Fruit fly (Drosophila melanogaster): ENCODE measurements around the gene arm.

The arm gene

DNA sequence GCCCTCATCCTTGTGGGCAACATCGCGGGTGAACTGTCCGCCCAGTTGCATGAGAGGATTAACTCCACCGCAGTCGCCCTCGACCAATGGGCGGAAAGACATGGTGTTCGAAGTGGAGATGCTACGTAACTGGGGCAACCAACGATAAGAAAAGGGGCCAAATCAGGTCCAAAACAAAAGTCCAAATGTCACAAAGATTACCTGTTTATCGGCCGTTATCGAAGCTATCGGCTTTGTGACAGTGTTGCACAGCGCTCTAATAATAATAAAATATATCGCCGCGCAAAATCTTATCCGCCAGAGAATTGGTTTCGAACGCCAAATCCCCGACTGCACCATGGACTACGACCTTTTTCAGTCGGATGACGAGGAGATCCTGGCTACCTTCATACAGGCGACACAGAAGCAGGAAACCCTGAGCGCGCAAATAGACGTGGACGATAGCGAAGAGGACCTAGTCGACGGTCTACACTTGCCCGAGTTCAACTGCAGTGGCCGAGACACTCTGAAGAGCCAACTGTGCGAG lies 31.8 kb downstream of the arm start, which contains the start of the genes CG14803 and Pex5:
CG14803 (plus strand) TSS at position 285 of the 526 bp plus-strand sequence.
Pex5 (minus strand) TSS at position 476 of the 526 bp plus-strand sequence.
- TF ChIP-seq kay (GFP tag; ENCODE audit: borderline replicate concordance): no peak
- TF ChIP-seq CG5204 (GFP tag; optimal IDR thresholded peaks at IDR 0.05): no peak
- peak; percentile 21 for TF ChIP-seq CG11617 (GFP tag; optimal IDR thresholded peaks at IDR 0.05)
- no peak for TF ChIP-seq ovo (GFP tag; optimal IDR thresholded peaks at IDR 0.05)
- TF ChIP-seq cnc (optimal IDR thresholded peaks at IDR 0.05): no peak
- no peak for TF ChIP-seq Clk (GFP tag; optimal IDR thresholded peaks at IDR 0.05)
- TF ChIP-seq cic (GFP tag; optimal IDR thresholded peaks at IDR 0.05): no peak
- peak; percentile 63 for TF ChIP-seq CG12768 (GFP tag; optimal IDR thresholded peaks at IDR 0.05)
- no peak for TF ChIP-seq Hr96 (GFP tag; optimal IDR thresholded peaks at IDR 0.05)
- TF ChIP-seq Crg-1 (GFP tag; optimal IDR thresholded peaks at IDR 0.05): peak; percentile 24
- no peak for TF ChIP-seq CG7045 (GFP tag; optimal IDR thresholded peaks at IDR 0.05)
- peak; percentile 56 for TF ChIP-seq CG1620 (GFP tag; optimal IDR thresholded peaks at IDR 0.05)
- peak; percentile 55 for TF ChIP-seq CG7101 (tag; optimal IDR thresholded peaks at IDR 0.05)
- no peak for TF ChIP-seq tj (GFP tag; optimal IDR thresholded peaks at IDR 0.05)
- TF ChIP-seq CG14711 (tag; optimal IDR thresholded peaks at IDR 0.05): no peak
- peak; percentile 63 for TF ChIP-seq bab1 (GFP tag; optimal IDR thresholded peaks at IDR 0.05)
- TF ChIP-seq pad (GFP tag; optimal IDR thresholded peaks at IDR 0.05): peak; percentile 47
- TF ChIP-seq toe (GFP tag; optimal IDR thresholded peaks at IDR 0.05): no peak
- no peak for TF ChIP-seq CG33017 (tag; optimal IDR thresholded peaks at IDR 0.05)
- TF ChIP-seq Mnt (GFP tag; optimal IDR thresholded peaks at IDR 0.05): peak; percentile 48

DNA sequence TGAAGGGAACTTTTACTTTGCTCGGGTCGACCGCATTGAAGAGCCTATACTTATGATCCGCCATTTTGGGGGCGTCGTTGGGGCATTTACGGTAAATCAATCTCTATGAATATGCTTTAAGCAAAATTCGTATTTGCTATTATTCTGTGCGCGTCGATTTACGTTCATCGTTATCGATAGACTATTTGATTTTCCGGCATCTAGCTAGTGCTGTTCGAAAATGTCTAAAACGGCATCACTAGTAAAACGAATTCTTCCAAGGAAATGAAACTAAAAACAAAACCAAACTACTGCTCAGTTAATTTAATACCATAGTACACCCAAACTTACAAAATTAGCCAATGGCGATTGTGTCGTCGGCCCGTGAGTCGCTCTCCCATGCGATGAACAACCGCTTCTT lies 34.8 kb downstream of the arm start, which contains the start of the genes Gcna and MED18:
Gcna (minus strand) TSS at position 163 of the 400 bp plus-strand sequence.
MED18 (plus strand) TSS at position 237 of the 400 bp plus-strand sequence.
- no peak for TF ChIP-seq CG1620 (GFP tag; optimal IDR thresholded peaks at IDR 0.05)
- no peak for TF ChIP-seq Mnt (GFP tag; optimal IDR thresholded peaks at IDR 0.05)
- TF ChIP-seq CG14711 (tag; optimal IDR thresholded peaks at IDR 0.05): no peak
- no peak for TF ChIP-seq CG11617 (GFP tag; optimal IDR thresholded peaks at IDR 0.05)
- no peak for TF ChIP-seq toe (GFP tag; optimal IDR thresholded peaks at IDR 0.05)
- TF ChIP-seq ovo (GFP tag; optimal IDR thresholded peaks at IDR 0.05): peak; percentile 10
- peak; percentile 28 for TF ChIP-seq bab1 (GFP tag; optimal IDR thresholded peaks at IDR 0.05)

DNA sequence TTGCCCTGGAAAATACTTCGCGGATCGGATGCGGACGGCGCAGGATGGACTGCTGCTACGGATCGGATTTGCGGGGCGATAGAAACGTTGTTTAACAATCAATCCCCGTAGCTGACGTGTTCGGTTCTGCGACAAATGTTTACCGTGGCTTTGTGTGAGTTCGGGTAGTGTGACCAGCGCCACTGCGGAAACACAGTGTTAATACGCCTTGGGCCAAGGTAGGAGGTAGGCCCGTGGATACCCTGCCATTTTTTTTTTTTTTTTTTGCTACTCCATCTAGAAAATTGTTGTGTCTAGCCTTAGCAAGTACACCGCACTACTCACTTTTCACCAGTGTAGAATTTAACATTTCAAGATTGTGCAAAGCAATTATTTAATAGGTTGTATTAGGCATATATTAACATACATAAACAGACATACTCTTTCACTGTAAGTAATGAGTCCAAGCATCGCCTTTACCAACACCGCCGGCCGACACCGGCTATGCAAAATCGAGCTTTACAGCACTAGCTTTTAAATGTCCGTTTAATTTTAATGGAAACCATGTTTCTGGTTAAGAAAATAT lies 38.7 kb downstream of the arm start, which contains the start of gene deltaCOP:
deltaCOP (minus strand) TSS at position 171 of the 565 bp plus-strand sequence.
- TF ChIP-seq pad (GFP tag; optimal IDR thresholded peaks at IDR 0.05) (peak; percentile 82), Hr96 (GFP tag; optimal IDR thresholded peaks at IDR 0.05) (no peak), CG7101 (tag; optimal IDR thresholded peaks at IDR 0.05) (peak; percentile 86), CG12768 (GFP tag; optimal IDR thresholded peaks at IDR 0.05) (peak; percentile 71), Mnt (GFP tag; optimal IDR thresholded peaks at IDR 0.05) (peak; percentile 90), CG1620 (GFP tag; optimal IDR thresholded peaks at IDR 0.05) (peak; percentile 94), kay (GFP tag; ENCODE audit: borderline replicate concordance) (no peak), toe (GFP tag; optimal IDR thresholded peaks at IDR 0.05) (no peak), tj (GFP tag; optimal IDR thresholded peaks at IDR 0.05) (peak; percentile 67), CG11617 (GFP tag; optimal IDR thresholded peaks at IDR 0.05) (peak; percentile 88), Crg-1 (GFP tag; optimal IDR thresholded peaks at IDR 0.05) (peak; percentile 96), cnc (optimal IDR thresholded peaks at IDR 0.05) (no peak), cic (GFP tag; optimal IDR thresholded peaks at IDR 0.05) (peak; percentile 35), Clk (GFP tag; optimal IDR thresholded peaks at IDR 0.05) (peak; percentile 6), ovo (GFP tag; optimal IDR thresholded peaks at IDR 0.05) (peak; percentile 88), CG7045 (GFP tag; optimal IDR thresholded peaks at IDR 0.05) (peak; percentile 53), CG33017 (tag; optimal IDR thresholded peaks at IDR 0.05) (peak; percentile 61), CG5204 (GFP tag; optimal IDR thresholded peaks at IDR 0.05) (no peak), CG14711 (tag; optimal IDR thresholded peaks at IDR 0.05) (peak; percentile 65), bab1 (GFP tag; optimal IDR thresholded peaks at IDR 0.05) (peak; percentile 75)

DNA sequence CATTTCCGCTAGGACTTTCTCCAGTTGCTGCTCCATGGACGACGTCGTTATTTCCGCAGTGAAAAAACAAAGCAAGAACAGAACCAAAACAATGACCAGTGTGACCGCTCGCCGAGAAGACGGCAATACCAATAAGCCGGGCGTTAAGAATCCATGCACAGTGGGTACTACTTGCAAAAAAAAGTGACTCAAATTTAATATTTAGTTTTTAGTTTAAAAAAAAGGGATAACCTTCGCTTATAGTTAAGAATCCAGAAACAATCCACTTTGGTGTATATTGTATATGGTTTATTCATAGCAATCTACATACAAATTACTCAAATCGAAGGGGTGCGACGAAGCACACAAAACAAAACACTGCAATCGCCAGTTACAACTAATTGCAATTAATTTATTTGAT lies 41.6 kb downstream of the arm start, which contains the start of gene Lamtor5:
Lamtor5 (minus strand) TSS at position 105 of the 400 bp plus-strand sequence.
- TF ChIP-seq CG7045 (GFP tag; optimal IDR thresholded peaks at IDR 0.05): peak; percentile 22
- peak; percentile 21 for TF ChIP-seq pad (GFP tag; optimal IDR thresholded peaks at IDR 0.05)
- TF ChIP-seq toe (GFP tag; optimal IDR thresholded peaks at IDR 0.05): no peak
- peak; percentile 45 for TF ChIP-seq CG12768 (GFP tag; optimal IDR thresholded peaks at IDR 0.05)
- TF ChIP-seq CG1620 (GFP tag; optimal IDR thresholded peaks at IDR 0.05): peak; percentile 44
- TF ChIP-seq CG14711 (tag; optimal IDR thresholded peaks at IDR 0.05): peak; percentile 51
- TF ChIP-seq cnc (optimal IDR thresholded peaks at IDR 0.05): no peak
- peak; percentile 2 for TF ChIP-seq Hr96 (GFP tag; optimal IDR thresholded peaks at IDR 0.05)
- no peak for TF ChIP-seq cic (GFP tag; optimal IDR thresholded peaks at IDR 0.05)
- TF ChIP-seq ovo (GFP tag; optimal IDR thresholded peaks at IDR 0.05): peak; percentile 2
- TF ChIP-seq CG7101 (tag; optimal IDR thresholded peaks at IDR 0.05): peak; percentile 51
- no peak for TF ChIP-seq Clk (GFP tag; optimal IDR thresholded peaks at IDR 0.05)
- TF ChIP-seq kay (GFP tag; ENCODE audit: borderline replicate concordance): no peak
- TF ChIP-seq CG5204 (GFP tag; optimal IDR thresholded peaks at IDR 0.05): peak; percentile 41
- peak; percentile 20 for TF ChIP-seq CG33017 (tag; optimal IDR thresholded peaks at IDR 0.05)
- TF ChIP-seq Mnt (GFP tag; optimal IDR thresholded peaks at IDR 0.05): peak; percentile 29
- no peak for TF ChIP-seq tj (GFP tag; optimal IDR thresholded peaks at IDR 0.05)
- peak; percentile 77 for TF ChIP-seq bab1 (GFP tag; optimal IDR thresholded peaks at IDR 0.05)
- no peak for TF ChIP-seq Crg-1 (GFP tag; optimal IDR thresholded peaks at IDR 0.05)
- peak; percentile 56 for TF ChIP-seq CG11617 (GFP tag; optimal IDR thresholded peaks at IDR 0.05)

DNA sequence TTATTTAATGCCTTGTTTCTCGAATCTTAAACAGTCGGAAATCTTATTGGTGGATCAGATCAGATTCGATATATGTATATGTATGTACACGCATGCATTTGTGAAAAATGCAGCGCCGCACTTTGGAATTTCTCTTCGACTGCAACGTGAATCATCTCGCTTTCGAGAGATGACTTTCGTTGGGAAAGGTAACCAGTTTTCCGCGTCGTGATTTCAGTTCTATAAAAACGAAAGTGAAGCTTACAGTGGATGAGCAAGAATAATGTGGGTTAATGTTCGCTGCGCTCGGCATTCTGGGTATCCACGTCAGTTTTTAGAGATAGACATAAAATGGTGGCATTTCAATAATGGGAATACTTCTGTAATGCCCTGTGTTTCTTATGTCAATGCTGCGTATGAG lies 43.8 kb downstream of the arm start:
- no peak for TF ChIP-seq Crg-1 (GFP tag; optimal IDR thresholded peaks at IDR 0.05)
- no peak for TF ChIP-seq cic (GFP tag; optimal IDR thresholded peaks at IDR 0.05)
- TF ChIP-seq Hr96 (GFP tag; optimal IDR thresholded peaks at IDR 0.05): no peak
- no peak for TF ChIP-seq toe (GFP tag; optimal IDR thresholded peaks at IDR 0.05)
- no peak for TF ChIP-seq CG7101 (tag; optimal IDR thresholded peaks at IDR 0.05)
- no peak for TF ChIP-seq CG7045 (GFP tag; optimal IDR thresholded peaks at IDR 0.05)
- TF ChIP-seq kay (GFP tag; ENCODE audit: borderline replicate concordance): no peak
- no peak for TF ChIP-seq Clk (GFP tag; optimal IDR thresholded peaks at IDR 0.05)
- TF ChIP-seq CG12768 (GFP tag; optimal IDR thresholded peaks at IDR 0.05): no peak
- TF ChIP-seq pad (GFP tag; optimal IDR thresholded peaks at IDR 0.05): no peak
- TF ChIP-seq CG11617 (GFP tag; optimal IDR thresholded peaks at IDR 0.05): no peak
- TF ChIP-seq Mnt (GFP tag; optimal IDR thresholded peaks at IDR 0.05): no peak
- no peak for TF ChIP-seq CG5204 (GFP tag; optimal IDR thresholded peaks at IDR 0.05)
- no peak for TF ChIP-seq cnc (optimal IDR thresholded peaks at IDR 0.05)
- no peak for TF ChIP-seq bab1 (GFP tag; optimal IDR thresholded peaks at IDR 0.05)
- no peak for TF ChIP-seq CG14711 (tag; optimal IDR thresholded peaks at IDR 0.05)
- TF ChIP-seq CG33017 (tag; optimal IDR thresholded peaks at IDR 0.05): no peak

Data from whole organism, adult.